Worm (Caenorhabditis elegans) whole organism, mixed stage, embryonic: ENCODE results near the gene F48G7.4.

Experiments used
- elt-1 ChIP-seq: sonication (generic microtip); optimal IDR thresholded peaks from 2 replicates; lab custom pipeline; 2017; ENCODE audit warnings: missing genetic modification characterization, mild to moderate bottlenecking, missing compliant biosample characterization, antibody characterized with exemption, moderate library complexity, borderline replicate concordance; ENCODE audit not compliant: insufficient read depth
- lin-13 ChIP-seq: fragments of 150-350 bp; optimal IDR thresholded peaks from 2 replicates; lab custom pipeline; 2014; ENCODE audit warnings: missing biosample characterization, missing genetic modification characterization
- nhr-2 ChIP-seq: fragments of 150-350 bp; optimal IDR thresholded peaks from 2 replicates; lab custom pipeline; 2014; ENCODE audit warnings: missing biosample characterization, missing genetic modification characterization
- snpc-4 ChIP-seq: fragments of 150-350 bp; optimal IDR thresholded peaks from 2 replicates; lab custom pipeline; 2014; ENCODE audit warnings: missing biosample characterization, missing genetic modification characterization
- unc-39 ChIP-seq: fragments of 150-350 bp; optimal IDR thresholded peaks from 2 replicates; lab custom pipeline; 2014; ENCODE audit warnings: missing biosample characterization, missing genetic modification characterization

DNA sequence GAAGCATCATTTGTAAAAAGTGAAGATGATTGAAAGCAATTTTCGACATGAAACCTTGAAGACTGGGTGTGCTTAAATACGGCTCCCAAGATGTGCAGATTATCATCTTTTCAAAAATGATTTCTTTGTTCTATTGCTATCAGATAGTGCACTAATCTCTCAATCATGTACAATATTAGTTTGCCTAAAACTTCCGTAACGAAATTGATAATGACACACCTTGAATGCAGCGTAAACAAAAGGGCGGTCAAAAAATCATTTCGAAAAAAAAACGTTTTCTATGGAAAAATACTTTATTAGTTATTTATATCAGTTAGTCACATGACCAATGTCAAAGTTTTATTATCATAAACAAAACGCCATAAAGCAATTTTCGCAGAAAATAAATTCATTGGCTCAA, 3.6 kb downstream of the F48G7.4 start, which contains the start of gene F48G7.5:
- TF ChIP-seq elt-1 (no peak), snpc-4 (tag; lab: Kevin White, UChicago) (no peak), nhr-2 (tag; lab: Kevin White, UChicago) (no peak), lin-13 (tag; lab: Kevin White, UChicago) (no peak), unc-39 (no peak)
